Fruit fly (Drosophila melanogaster): ENCODE results near the gene Smg6.
A peak's percentile ranks its signal among the peaks of the same experiment; 100 is the strongest.

The Smg6 gene

dm6 chr3R:25004763-25005162 lies 28.5 kb downstream of the Smg6 start (continued):
- TF ChIP-seq prd (optimal IDR thresholded peaks at IDR 0.05) (no peak), prd (GFP tag; IDR thresholded peaks at IDR 0.05) (peak; percentile 71; the same call in 2 of the 3 replicates), CG10654 (GFP tag; optimal IDR thresholded peaks at IDR 0.05) (peak; percentile 32), lov (optimal IDR thresholded peaks at IDR 0.05) (no peak), lov (GFP tag; IDR thresholded peaks at IDR 0.05) (no peak), Hand (GFP tag; optimal IDR thresholded peaks at IDR 0.05) (no peak), Hey (tag; optimal IDR thresholded peaks at IDR 0.05) (no peak), chn (GFP tag; optimal IDR thresholded peaks at IDR 0.05) (peak; percentile 45), CG18262 (tag; optimal IDR thresholded peaks at IDR 0.05) (peak; percentile 44), bsh (GFP tag; optimal IDR thresholded peaks at IDR 0.05) (peak in 1 of 2 experiments; percentile 68), CG10366 (GFP tag; IDR thresholded peaks at IDR 0.05) (peak; percentile 66), Eip74EF (GFP tag; optimal IDR thresholded peaks at IDR 0.05) (peak in 1 of 2 experiments; percentile 38), hb (GFP tag; IDR thresholded peaks at IDR 0.05; ENCODE audit: partially characterized antibody) (no peak), mam (GFP tag; optimal IDR thresholded peaks at IDR 0.05) (peak; percentile 43), CG14441 (GFP tag; IDR thresholded peaks at IDR 0.05) (peak; percentile 85), Vsx1 (GFP tag; optimal IDR thresholded peaks at IDR 0.05) (no peak), CoRest (tag; optimal IDR thresholded peaks at IDR 0.05) (peak; percentile 43), Meics (GFP tag; optimal IDR thresholded peaks at IDR 0.05) (peak; percentile 41), shn (GFP tag; optimal IDR thresholded peaks at IDR 0.05) (peak; percentile 7), ttk (GFP tag; IDR thresholded peaks at IDR 0.05) (0 out of 2 replicates have a peak, but pooled peaks have one; percentile 24), tin (GFP tag; optimal IDR thresholded peaks at IDR 0.05) (peak; percentile 63), CG4820 (GFP tag; optimal IDR thresholded peaks at IDR 0.05) (peak; percentile 54), Chrac-16 (GFP tag; optimal IDR thresholded peaks at IDR 0.05) (peak; percentile 50), CG13123 (GFP tag; optimal IDR thresholded peaks at IDR 0.05) (no peak), sim (GFP tag; IDR thresholded peaks at IDR 0.05) (0 out of 2 replicates have a peak, but pooled peaks have one; percentile 26), ab (GFP tag; optimal IDR thresholded peaks at IDR 0.05) (no peak), dan (GFP tag; IDR thresholded peaks at IDR 0.05) (no peak), CG3726 (GFP tag; IDR thresholded peaks at IDR 0.05) (no peak), CG8290 (GFP tag; optimal IDR thresholded peaks at IDR 0.05) (no peak), CG8290 (tag; optimal IDR thresholded peaks at IDR 0.05) (no peak), H15 (GFP tag; IDR thresholded peaks at IDR 0.05) (peak; percentile 48; the same call in 1 of the 3 replicates), CG10565 (GFP tag; optimal IDR thresholded peaks at IDR 0.05) (no peak), ci (GFP tag; IDR thresholded peaks at IDR 0.05) (peak; percentile 80), nom (GFP tag; optimal IDR thresholded peaks at IDR 0.05) (no peak), CG7963 (GFP tag; IDR thresholded peaks at IDR 0.05; ENCODE audit: partially characterized antibody) (no peak), CG32772 (GFP tag; IDR thresholded peaks at IDR 0.05) (peak; percentile 29; the same call in 1 of the 2 replicates), Hsf (GFP tag; optimal IDR thresholded peaks at IDR 0.05) (peak; percentile 51), E2f1 (GFP tag; IDR thresholded peaks at IDR 0.05) (peak; percentile 69), Gug (GFP tag; IDR thresholded peaks at IDR 0.05) (0 out of 4 replicates have a peak, but pooled peaks have one; percentile 29), CG31224 (GFP tag; IDR thresholded peaks at IDR 0.05) (peak; percentile 30; the same call in 1 of the 2 replicates), gsb (GFP tag; IDR thresholded peaks at IDR 0.05) (no peak), pb (GFP tag; optimal IDR thresholded peaks at IDR 0.05) (no peak), caup (GFP tag; optimal IDR thresholded peaks at IDR 0.05; ENCODE audit: severe bottlenecking) (peak; percentile 32), ase (GFP tag; IDR thresholded peaks at IDR 0.05) (0 out of 3 replicates have a peak, but pooled peaks have one; percentile 37), CG5180 (GFP tag; optimal IDR thresholded peaks at IDR 0.05) (peak; percentile 8), Oli (tag; optimal IDR thresholded peaks at IDR 0.05) (peak; percentile 69), pnt (GFP tag; optimal IDR thresholded peaks at IDR 0.05) (peak; percentile 39), tx (GFP tag; optimal IDR thresholded peaks at IDR 0.05) (peak; percentile 20), CG34224 (GFP tag; IDR thresholded peaks at IDR 0.05; ENCODE audit: partially characterized antibody) (no peak), bbx (GFP tag; IDR thresholded peaks at IDR 0.05; ENCODE audit: partially characterized antibody) (no peak), Usf (GFP tag; optimal IDR thresholded peaks at IDR 0.05) (no peak)

Measured in whole organism, embryonic.